Worm (Caenorhabditis elegans) whole organism, midembryonic: Measurements from ENCODE around the gene srx-128.

Source experiments
- flt-1 ChIP-seq: fragments of 200-800 bp; sonication (Bioruptor generic); IDR thresholded peaks from 2 replicates; pipeline ENCODE4 v1.3.6; 2022; ENCODE audit warnings: missing genetic modification characterization, missing compliant biosample characterization
- klf-2 ChIP-seq: fragments of 200-800 bp; sonication (Bioruptor generic); conservative IDR thresholded peaks from 2 replicates; pipeline ENCODE4 v1.3.6; 2022; ENCODE audit warnings: missing genetic modification reagents, missing genetic modification characterization, missing compliant biosample characterization

ce11 chrV:13790117-13790516 lies 47.2 kb upstream of the srx-128 start:
- TF ChIP-seq klf-2 (GFP tag; lab: Robert Waterston, UW), result no peak
- no peak for TF ChIP-seq flt-1
